Worm (Caenorhabditis elegans) whole organism, L2 larva: Measurements from ENCODE around the gene cyp-44A1.

ENCODE experiments used
- F13H6.1 ChIP-seq: sonication (generic microtip); optimal IDR thresholded peaks from 2 replicates; lab custom pipeline; 2016; ENCODE audit warnings: missing genetic modification characterization, missing compliant biosample characterization
- ZK546.5 ChIP-seq: sonication (generic microtip); optimal IDR thresholded peaks from 2 replicates; lab custom pipeline; 2017; ENCODE audit warnings: missing biosample characterization, missing genetic modification characterization
- aly-2 ChIP-seq: fragments of 150-350 bp; optimal IDR thresholded peaks from 2 replicates; lab custom pipeline; 2014; ENCODE audit warnings: missing biosample characterization, missing genetic modification characterization
- dmd-4 ChIP-seq: sonication (generic microtip); optimal IDR thresholded peaks from 2 replicates; lab custom pipeline; 2017; ENCODE audit warnings: missing biosample characterization, missing genetic modification characterization
- lin-39 ChIP-seq: fragments of 150-350 bp; optimal IDR thresholded peaks from 2 replicates; lab custom pipeline; 2014; ENCODE audit warnings: missing biosample characterization, missing genetic modification reagents, missing genetic modification characterization
- nhr-11 ChIP-seq: fragments of 150-350 bp; optimal IDR thresholded peaks from 2 replicates; lab custom pipeline; 2014; ENCODE audit warnings: missing biosample characterization, missing genetic modification characterization
- nhr-237 ChIP-seq: fragments of 150-350 bp; optimal IDR thresholded peaks from 2 replicates; lab custom pipeline; 2014; ENCODE audit warnings: missing biosample characterization, missing genetic modification characterization
- unc-39 ChIP-seq: fragments of 150-350 bp; optimal IDR thresholded peaks from 2 replicates; lab custom pipeline; 2014; ENCODE audit warnings: missing biosample characterization, missing genetic modification characterization
- ztf-4 ChIP-seq: fragments of 150-350 bp; optimal IDR thresholded peaks from 2 replicates; lab custom pipeline; 2014; ENCODE audit warnings: missing biosample characterization, missing genetic modification characterization

- TF ChIP-seq aly-2 (tag; lab: Kevin White, UChicago), result no peak
- no peak for TF ChIP-seq dmd-4 (tag; lab: Kevin White, UChicago)
- TF ChIP-seq lin-39, result no peak
- TF ChIP-seq F13H6.1, result no peak
- TF ChIP-seq ztf-4 (tag; lab: Kevin White, UChicago), result no peak
- no peak for TF ChIP-seq nhr-237 (tag; lab: Kevin White, UChicago)
- TF ChIP-seq ZK546.5, result no peak
- no peak for TF ChIP-seq nhr-11 (tag; lab: Kevin White, UChicago)
- TF ChIP-seq unc-39 (tag; lab: Kevin White, UChicago), result no peak
Observed at ce11 chrII:5541685-5542084, 37.8 kb downstream of the cyp-44A1 start, which contains the start of gene C17C3.24.
